Worm (Caenorhabditis elegans) whole organism, L3 larva: Measurements from ENCODE around the gene ahsa-1.

Experiments used
- R02D3.7 ChIP-seq: fragments of 150-350 bp; optimal IDR thresholded peaks from 2 replicates; lab custom pipeline; 2014; ENCODE audit warnings: missing biosample characterization, missing genetic modification characterization
- ZK546.5 ChIP-seq: sonication (generic microtip); optimal IDR thresholded peaks from 2 replicates; lab custom pipeline; 2017; ENCODE audit warnings: missing biosample characterization, missing genetic modification characterization
- ama-1 ChIP-seq: fragments of 150-350 bp; optimal IDR thresholded peaks from 2 replicates; lab custom pipeline; 2018
- ceh-16 ChIP-seq: sonication (generic microtip); optimal IDR thresholded peaks from 2 replicates; lab custom pipeline; 2017; ENCODE audit warnings: missing biosample characterization, missing genetic modification characterization
- ceh-28 ChIP-seq: fragments of 150-350 bp; optimal IDR thresholded peaks from 2 replicates; lab custom pipeline; 2014; ENCODE audit warnings: missing biosample characterization, missing genetic modification reagents, missing genetic modification characterization
- ceh-82 ChIP-seq: fragments of 150-350 bp; optimal IDR thresholded peaks from 2 replicates; lab custom pipeline; 2014; ENCODE audit warnings: missing biosample characterization, missing genetic modification characterization
- ceh-9 ChIP-seq: sonication (generic microtip); optimal IDR thresholded peaks from 2 replicates; lab custom pipeline; 2018; ENCODE audit warnings: missing biosample characterization, missing genetic modification characterization
- daf-12 ChIP-seq: fragments of 150-350 bp; optimal IDR thresholded peaks from 2 replicates; lab custom pipeline; 2014; ENCODE audit warnings: missing biosample characterization, missing genetic modification reagents, missing genetic modification characterization
- egl-27 ChIP-seq: sonication (generic microtip); optimal IDR thresholded peaks from 4 replicates; lab custom pipeline; 2017; ENCODE audit warnings: missing biosample characterization, missing genetic modification reagents, missing genetic modification characterization
- egl-5 ChIP-seq: fragments of 150-350 bp; optimal IDR thresholded peaks from 2 replicates; lab custom pipeline; 2017; ENCODE audit warnings: missing biosample characterization, missing genetic modification reagents, missing genetic modification characterization, inconsistent platforms
- elt-1 ChIP-seq: fragments of 150-350 bp; optimal IDR thresholded peaks from 2 replicates; lab custom pipeline; 2014; ENCODE audit warnings: missing biosample characterization, missing genetic modification characterization
- elt-3 ChIP-seq, 3 experiments: fragments of 150-350 bp in 1 of 3; sonication (generic microtip) in 2 of 3; optimal IDR thresholded peaks; 2 replicates in 2 of 3; 4 replicates in 1 of 3; lab custom pipeline; 2014 to 2017; ENCODE audit warnings: missing biosample characterization in 3 of 3, missing genetic modification characterization in 3 of 3
- eor-1 ChIP-seq, 2 experiments: fragments of 150-350 bp; optimal IDR thresholded peaks; 2 replicates each; lab custom pipeline; 2014 to 2018; ENCODE audit warnings: missing biosample characterization in 2 of 2, missing genetic modification characterization in 2 of 2
- fkh-10 ChIP-seq: sonication (generic microtip); optimal IDR thresholded peaks from 2 replicates; lab custom pipeline; 2017; ENCODE audit warnings: missing biosample characterization, missing genetic modification reagents, missing genetic modification characterization
- fkh-2 ChIP-seq: fragments of 150-350 bp; optimal IDR thresholded peaks from 2 replicates; lab custom pipeline; 2014; ENCODE audit warnings: missing biosample characterization, missing genetic modification reagents, missing genetic modification characterization
- fos-1 ChIP-seq: fragments of 150-350 bp; optimal IDR thresholded peaks from 2 replicates; lab custom pipeline; 2014; ENCODE audit warnings: missing biosample characterization, missing genetic modification characterization
- hmg-11 ChIP-seq: sonication (generic microtip); optimal IDR thresholded peaks from 2 replicates; lab custom pipeline; 2016; ENCODE audit warnings: missing genetic modification characterization, missing compliant biosample characterization
- jun-1 ChIP-seq: fragments of 150-350 bp; optimal IDR thresholded peaks from 2 replicates; lab custom pipeline; 2014; ENCODE audit warnings: missing biosample characterization, missing genetic modification reagents, missing genetic modification characterization
- lin-15B ChIP-seq: fragments of 150-350 bp; optimal IDR thresholded peaks from 2 replicates; lab custom pipeline; 2014; ENCODE audit warnings: missing biosample characterization, missing genetic modification characterization
- lin-39 ChIP-seq: fragments of 150-350 bp; optimal IDR thresholded peaks from 2 replicates; lab custom pipeline; 2018; ENCODE audit warnings: missing biosample characterization, missing genetic modification reagents, missing genetic modification characterization
- lsy-12 ChIP-seq: sonication (generic microtip); optimal IDR thresholded peaks from 2 replicates; lab custom pipeline; 2016; ENCODE audit warnings: mild to moderate bottlenecking, missing genetic modification characterization, missing compliant biosample characterization
- mdl-1 ChIP-seq: fragments of 150-350 bp; optimal IDR thresholded peaks from 2 replicates; lab custom pipeline; 2014; ENCODE audit warnings: missing biosample characterization, missing genetic modification characterization
- mml-1 ChIP-seq: fragments of 150-350 bp; sonication (generic microtip); optimal IDR thresholded peaks from 3 replicates; lab custom pipeline; 2014; ENCODE audit warnings: missing biosample characterization, missing genetic modification characterization
- nfya-1 ChIP-seq: sonication (generic microtip); optimal IDR thresholded peaks from 2 replicates; lab custom pipeline; 2017; ENCODE audit warnings: missing genetic modification characterization, mild to moderate bottlenecking, missing compliant biosample characterization, antibody characterized with exemption, moderate library complexity; ENCODE audit not compliant: insufficient read depth
- nhr-11 ChIP-seq: fragments of 150-350 bp; optimal IDR thresholded peaks from 2 replicates; lab custom pipeline; 2014; ENCODE audit warnings: missing biosample characterization, missing genetic modification characterization
- nhr-12 ChIP-seq: fragments of 150-350 bp; optimal IDR thresholded peaks from 2 replicates; lab custom pipeline; 2014; ENCODE audit warnings: missing biosample characterization, missing genetic modification characterization
- nhr-23 ChIP-seq: fragments of 150-350 bp; optimal IDR thresholded peaks from 2 replicates; lab custom pipeline; 2014; ENCODE audit warnings: missing biosample characterization, missing genetic modification reagents, missing genetic modification characterization
- nhr-237 ChIP-seq: fragments of 150-350 bp; optimal IDR thresholded peaks from 2 replicates; lab custom pipeline; 2014; ENCODE audit warnings: missing biosample characterization, missing genetic modification characterization
- nhr-25 ChIP-seq: sonication (generic microtip); optimal IDR thresholded peaks from 2 replicates; lab custom pipeline; 2017; ENCODE audit warnings: missing biosample characterization, missing genetic modification characterization
- nhr-28 ChIP-seq: fragments of 150-350 bp; optimal IDR thresholded peaks from 2 replicates; lab custom pipeline; 2014; ENCODE audit warnings: missing biosample characterization, missing genetic modification characterization
- nhr-43 ChIP-seq: sonication (generic microtip); optimal IDR thresholded peaks from 2 replicates; lab custom pipeline; 2016; ENCODE audit warnings: mild to moderate bottlenecking, missing genetic modification characterization, missing compliant biosample characterization; ENCODE audit not compliant: poor library complexity, severe bottlenecking
- nhr-67 ChIP-seq: fragments of 150-350 bp; optimal IDR thresholded peaks from 2 replicates; lab custom pipeline; 2014; ENCODE audit warnings: missing biosample characterization, missing genetic modification characterization
- nhr-76 ChIP-seq: fragments of 150-350 bp; sonication (generic microtip); optimal IDR thresholded peaks from 5 replicates; lab custom pipeline; 2014; ENCODE audit warnings: missing biosample characterization, missing genetic modification characterization
- nhr-77 ChIP-seq: fragments of 150-350 bp; optimal IDR thresholded peaks from 2 replicates; lab custom pipeline; 2014; ENCODE audit warnings: missing biosample characterization, missing genetic modification characterization
- pqm-1 ChIP-seq: fragments of 150-350 bp; optimal IDR thresholded peaks from 2 replicates; lab custom pipeline; 2017; ENCODE audit warnings: missing biosample characterization, missing genetic modification characterization, inconsistent platforms
- sea-2 ChIP-seq: fragments of 150-350 bp; sonication (generic microtip); optimal IDR thresholded peaks from 4 replicates; lab custom pipeline; 2014; ENCODE audit warnings: missing biosample characterization, missing genetic modification reagents, missing genetic modification characterization
- skn-1 ChIP-seq: fragments of 150-350 bp; optimal IDR thresholded peaks from 2 replicates; lab custom pipeline; 2014; ENCODE audit warnings: missing biosample characterization, missing genetic modification characterization
- snpc-4 ChIP-seq: fragments of 150-350 bp; optimal IDR thresholded peaks from 2 replicates; lab custom pipeline; 2014; ENCODE audit warnings: missing biosample characterization, missing genetic modification characterization
- tbx-2 ChIP-seq: sonication (generic microtip); optimal IDR thresholded peaks from 2 replicates; lab custom pipeline; 2016; ENCODE audit warnings: mild to moderate bottlenecking, missing genetic modification characterization, missing compliant biosample characterization
- unc-39 ChIP-seq: sonication (generic microtip); optimal IDR thresholded peaks from 4 replicates; lab custom pipeline; 2017; ENCODE audit warnings: missing biosample characterization, missing genetic modification characterization
- unc-62 ChIP-seq: fragments of 150-350 bp; sonication (generic microtip); optimal IDR thresholded peaks from 4 replicates; lab custom pipeline; 2014; ENCODE audit warnings: missing biosample characterization, missing genetic modification reagents, missing genetic modification characterization
- ztf-11 ChIP-seq: fragments of 150-350 bp; optimal IDR thresholded peaks from 2 replicates; lab custom pipeline; 2014; ENCODE audit warnings: missing biosample characterization, missing genetic modification characterization
- ztf-4 ChIP-seq: fragments of 150-350 bp; optimal IDR thresholded peaks from 2 replicates; lab custom pipeline; 2014; ENCODE audit warnings: missing biosample characterization, missing genetic modification characterization

ahsa-1 gene

ce11 chrV:15078560-15078959, 6.6 kb downstream of the ahsa-1 start:
- TF ChIP-seq ztf-11 (tag; lab: Kevin White, UChicago): no peak
- no peak for TF ChIP-seq fkh-2
- no peak for TF ChIP-seq tbx-2 (tag; lab: Kevin White, UChicago)
- TF ChIP-seq snpc-4: no peak
- TF ChIP-seq nhr-76 (tag; lab: Kevin White, UChicago): no peak
- no peak for TF ChIP-seq nhr-25 (tag; lab: Kevin White, UChicago)
- no peak for TF ChIP-seq lin-39
- no peak for TF ChIP-seq nfya-1 (tag; lab: Kevin White, UChicago)
- no peak for TF ChIP-seq ceh-9 (tag; lab: Kevin White, UChicago)
- no peak for TF ChIP-seq ama-1 (lab: Kevin White, UChicago)
- no peak for TF ChIP-seq nhr-43 (tag; lab: Kevin White, UChicago)
- no peak for TF ChIP-seq pqm-1
- no peak for TF ChIP-seq jun-1 (tag; lab: Kevin White, UChicago)

ce11 chrV:15074907-15075306, 10.3 kb downstream of the ahsa-1 start:
- TF ChIP-seq R02D3.7 (tag; lab: Kevin White, UChicago): no peak
- TF ChIP-seq ceh-82: no peak
- no peak for TF ChIP-seq hmg-11 (tag; lab: Kevin White, UChicago)
- no peak for TF ChIP-seq nhr-12 (tag; lab: Kevin White, UChicago)
- TF ChIP-seq sea-2: no peak
- TF ChIP-seq ZK546.5 (tag; lab: Kevin White, UChicago): no peak
- TF ChIP-seq nhr-25 (tag; lab: Kevin White, UChicago): no peak
- TF ChIP-seq skn-1 (tag; lab: Kevin White, UChicago): no peak
- TF ChIP-seq lin-15B (tag; lab: Kevin White, UChicago): peak; percentile 30
- no peak for TF ChIP-seq tbx-2 (tag; lab: Kevin White, UChicago)
- no peak for TF ChIP-seq nhr-28 (tag; lab: Kevin White, UChicago)
- TF ChIP-seq nfya-1 (tag; lab: Kevin White, UChicago): peak; percentile 51
- no peak for TF ChIP-seq ztf-4 (tag; lab: Kevin White, UChicago)
- TF ChIP-seq fkh-10 (GFP tag; lab: Kevin White, UChicago): peak; percentile 26
- TF ChIP-seq daf-12 (tag; lab: Kevin White, UChicago): no peak
- TF ChIP-seq mml-1 (tag; lab: Kevin White, UChicago): no peak
- no peak for TF ChIP-seq fos-1
- no peak for TF ChIP-seq unc-39 (tag; lab: Kevin White, UChicago)
- TF ChIP-seq nhr-76 (tag; lab: Kevin White, UChicago): no peak
- no peak for TF ChIP-seq nhr-11 (tag; lab: Kevin White, UChicago)
- peak; percentile 19 for TF ChIP-seq egl-5 (tag; lab: Kevin White, UChicago)
- TF ChIP-seq lin-39: peak; percentile 78
- no peak for TF ChIP-seq egl-27 (tag; lab: Kevin White, UChicago)
- TF ChIP-seq nhr-77 (tag; lab: Kevin White, UChicago): no peak
- no peak for TF ChIP-seq ama-1 (lab: Kevin White, UChicago)
- TF ChIP-seq ztf-11 (tag; lab: Kevin White, UChicago): no peak
- TF ChIP-seq jun-1 (tag; lab: Kevin White, UChicago): no peak
- TF ChIP-seq ceh-16 (tag; lab: Kevin White, UChicago): no peak

DNA sequence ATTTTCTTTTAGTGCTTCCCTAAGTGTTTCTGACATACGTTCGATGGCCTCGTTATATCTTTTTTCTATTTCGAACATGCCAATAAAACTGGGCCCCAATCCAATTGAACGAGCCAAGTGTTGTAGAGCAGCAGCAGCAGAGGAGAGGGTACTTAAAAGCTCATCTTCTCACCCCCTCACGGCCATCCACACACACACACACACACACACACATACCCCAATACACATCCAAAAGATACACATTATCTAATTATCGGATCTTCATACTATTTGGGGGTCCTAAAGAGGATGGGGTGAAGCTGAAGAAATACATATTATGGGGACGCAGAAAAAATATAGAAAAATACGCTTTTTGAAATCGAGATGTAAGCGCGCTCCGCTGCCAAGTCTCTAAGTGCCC, 12.4 kb downstream of the ahsa-1 start:
- peak; percentile 6 for TF ChIP-seq nfya-1 (tag; lab: Kevin White, UChicago)
- TF ChIP-seq mml-1 (tag; lab: Kevin White, UChicago): no peak
- peak; percentile 78 for TF ChIP-seq egl-5 (tag; lab: Kevin White, UChicago)

DNA sequence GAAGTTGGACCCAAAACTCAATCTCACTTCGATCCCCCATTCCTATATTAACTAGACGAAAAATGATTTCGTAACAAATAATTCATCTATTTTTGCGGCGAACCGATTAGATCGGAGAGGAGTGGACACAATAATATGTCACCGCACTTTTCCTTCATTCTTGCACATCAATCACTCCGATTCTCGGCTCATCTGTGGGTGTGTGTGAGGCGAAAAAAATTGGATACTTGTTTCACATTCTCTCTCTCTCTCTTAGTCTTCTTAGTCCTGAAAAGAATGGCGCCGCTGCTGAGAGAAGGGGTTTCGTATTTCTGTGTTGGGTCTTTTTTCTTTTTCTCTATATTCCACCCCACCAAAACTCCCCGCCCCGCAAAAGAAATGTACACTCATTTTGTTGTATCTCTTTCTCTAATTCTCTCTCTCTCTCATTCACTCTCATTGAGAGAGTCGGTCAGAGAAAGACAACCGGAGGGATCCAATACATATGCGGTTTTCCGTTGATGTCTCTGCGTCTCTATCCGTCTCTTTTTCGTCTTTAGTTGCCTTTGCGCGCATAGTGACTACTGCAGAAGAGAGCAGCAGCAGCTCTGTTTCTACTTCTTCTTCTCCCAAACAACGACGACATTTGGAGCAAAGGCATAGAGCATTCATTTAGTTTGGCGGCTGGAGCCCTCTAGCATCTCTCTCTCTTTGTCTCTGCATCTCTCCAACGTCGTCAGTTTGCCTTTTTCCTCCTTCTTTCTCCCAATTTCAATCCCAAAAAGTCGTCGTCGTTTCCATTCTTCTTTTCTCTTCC, 14.0 kb downstream of the ahsa-1 start, which contains the start of gene unc-76:
TSS of gene unc-76 (plus strand) at position 746 of the 796 bp plus-strand sequence.
- TF ChIP-seq nhr-67 (tag; lab: Kevin White, UChicago): no peak
- peak; percentile 59 for TF ChIP-seq ceh-28
- TF ChIP-seq lin-39: peak; percentile 96
- TF ChIP-seq nhr-237 (tag; lab: Kevin White, UChicago): no peak
- TF ChIP-seq elt-3 (tag; optimal IDR thresholded peaks at IDR 0.05; lab: Kevin White, UChicago): no peak
- TF ChIP-seq unc-39 (tag; lab: Kevin White, UChicago): no peak
- peak; percentile 5 for TF ChIP-seq nhr-23
- peak; percentile 42 for TF ChIP-seq nhr-43 (tag; lab: Kevin White, UChicago)
- TF ChIP-seq ceh-9 (tag; lab: Kevin White, UChicago): no peak
- peak; percentile 8 for TF ChIP-seq ama-1 (lab: Kevin White, UChicago)
- TF ChIP-seq nhr-76 (tag; lab: Kevin White, UChicago): no peak
- TF ChIP-seq unc-62 (GFP tag; lab: Kevin White, UChicago): peak; percentile 81
- no peak for TF ChIP-seq daf-12 (tag; lab: Kevin White, UChicago)
- TF ChIP-seq elt-1 (tag; lab: Kevin White, UChicago): no peak
- peak; percentile 56 for TF ChIP-seq nhr-11 (tag; lab: Kevin White, UChicago)
- TF ChIP-seq R02D3.7 (tag; lab: Kevin White, UChicago): peak; percentile 58
- TF ChIP-seq nhr-25 (tag; lab: Kevin White, UChicago): no peak
- TF ChIP-seq nhr-12 (tag; lab: Kevin White, UChicago): no peak
- peak; percentile 2 for TF ChIP-seq sea-2
- TF ChIP-seq jun-1 (tag; lab: Kevin White, UChicago): no peak
- TF ChIP-seq hmg-11 (tag; lab: Kevin White, UChicago): peak; percentile 89
- TF ChIP-seq fos-1: no peak
- TF ChIP-seq mdl-1 (tag; lab: Kevin White, UChicago): no peak
- TF ChIP-seq lsy-12 (tag; lab: Kevin White, UChicago): peak; percentile 54
- TF ChIP-seq eor-1 (tag; optimal IDR thresholded peaks at IDR 0.05; lab: Kevin White, UChicago): no peak
- peak; percentile 68 for TF ChIP-seq egl-27 (tag; lab: Kevin White, UChicago)
